Fruit fly (Drosophila melanogaster) whole organism, embryonic: Measurements from ENCODE around the gene CG34309.

Experiments
- Adf1 ChIP-seq: fragments of 200-800 bp; sonication (Bioruptor generic); IDR thresholded peaks from 2 replicates; pipeline ENCODE4 v1.3.6; 2022; ENCODE audit warnings: missing biosample characterization, missing genetic modification characterization
- Bgb ChIP-seq: fragments of 200-800 bp; sonication (Bioruptor generic); IDR thresholded peaks from 2 replicates; pipeline ENCODE4 v1.3.6; 2022; ENCODE audit warnings: missing biosample characterization, missing genetic modification characterization; ENCODE audit not compliant: partially characterized antibody
- CG11085 ChIP-seq: fragments of 200-800 bp; sonication (Bioruptor generic); IDR thresholded peaks from 2 replicates; pipeline ENCODE4 v1.3.6; 2022; ENCODE audit warnings: missing biosample characterization, missing genetic modification characterization
- CG12391 ChIP-seq: fragments of 200-800 bp; sonication (Bioruptor generic); optimal IDR thresholded peaks from 3 replicates; lab custom pipeline; 2018; ENCODE audit warnings: missing biosample characterization, mild to moderate bottlenecking, missing genetic modification characterization, moderate library complexity
- CG12769 ChIP-seq: fragments of 200-800 bp; sonication (Bioruptor generic); optimal IDR thresholded peaks from 2 replicates; lab custom pipeline; 2019; ENCODE audit warnings: missing biosample characterization, mild to moderate bottlenecking, missing genetic modification characterization, moderate library complexity
- CG13424 ChIP-seq: fragments of 200-800 bp; sonication (Bioruptor generic); optimal IDR thresholded peaks from 2 replicates; lab custom pipeline; 2019; ENCODE audit warnings: missing biosample characterization, mild to moderate bottlenecking, missing genetic modification characterization, moderate library complexity
- CG13894 ChIP-seq: fragments of 200-800 bp; sonication (Bioruptor generic); optimal IDR thresholded peaks from 3 replicates; lab custom pipeline; 2018; ENCODE audit warnings: missing biosample characterization, mild to moderate bottlenecking, missing genetic modification characterization, moderate library complexity
- CG1602 ChIP-seq: fragments of 200-800 bp; sonication (Bioruptor generic); optimal IDR thresholded peaks from 3 replicates; lab custom pipeline; 2016; ENCODE audit warnings: missing biosample characterization, missing genetic modification characterization
- CG16815 ChIP-seq: fragments of 200-800 bp; sonication (Bioruptor generic); optimal IDR thresholded peaks from 3 replicates; lab custom pipeline; 2017; ENCODE audit warnings: missing biosample characterization, mild to moderate bottlenecking, missing genetic modification characterization
- CG2120 ChIP-seq: fragments of 200-800 bp; sonication (Bioruptor generic); optimal IDR thresholded peaks from 3 replicates; lab custom pipeline; 2016; ENCODE audit warnings: missing biosample characterization, missing genetic modification characterization
- CG2129 ChIP-seq: fragments of 200-800 bp; sonication (Bioruptor generic); IDR thresholded peaks from 2 replicates; pipeline ENCODE4 v1.3.6; 2022; ENCODE audit warnings: missing biosample characterization, missing genetic modification characterization; ENCODE audit not compliant: partially characterized antibody
- D19A ChIP-seq: fragments of 200-800 bp; optimal IDR thresholded peaks from 3 replicates; lab custom pipeline; 2019; ENCODE audit warnings: missing biosample characterization, mild to moderate bottlenecking, missing genetic modification characterization, moderate library complexity
- Deaf1 ChIP-seq: fragments of 200-800 bp; optimal IDR thresholded peaks from 3 replicates; lab custom pipeline; 2019; ENCODE audit warnings: missing biosample characterization, mild to moderate bottlenecking, missing genetic modification characterization, moderate library complexity
- E2f1 ChIP-seq: fragments of 200-800 bp; sonication (Bioruptor generic); IDR thresholded peaks from 2 replicates; pipeline ENCODE4 v1.3.6; 2022; ENCODE audit warnings: missing biosample characterization, missing genetic modification characterization
- Fer3 ChIP-seq: fragments of 200-800 bp; sonication (Bioruptor generic); optimal IDR thresholded peaks from 2 replicates; lab custom pipeline; 2018; ENCODE audit warnings: missing biosample characterization, mild to moderate bottlenecking, missing genetic modification characterization, moderate library complexity
- GATAe ChIP-seq: fragments of 200-800 bp; sonication (Bioruptor generic); conservative IDR thresholded peaks from 2 replicates; pipeline ENCODE4 v1.3.6; 2022; ENCODE audit warnings: missing biosample characterization, missing genetic modification characterization
- Hand ChIP-seq: fragments of 200-800 bp; sonication (Bioruptor generic); optimal IDR thresholded peaks from 2 replicates; lab custom pipeline; 2017; ENCODE audit warnings: mild to moderate bottlenecking, missing biosample characterization, missing genetic modification reagents, missing genetic modification characterization
- Jarid2 ChIP-seq: fragments of 200-800 bp; sonication (Bioruptor generic); optimal IDR thresholded peaks from 3 replicates; lab custom pipeline; 2017; ENCODE audit warnings: mild to moderate bottlenecking, missing biosample characterization, missing genetic modification reagents, missing genetic modification characterization
- Lpt ChIP-seq: fragments of >200 bp; optimal IDR thresholded peaks from 2 replicates; lab custom pipeline; 2018; ENCODE audit warnings: missing biosample characterization, missing genetic modification characterization
- Oaz ChIP-seq: fragments of 200-800 bp; sonication (Bioruptor generic); IDR thresholded peaks from 2 replicates; pipeline ENCODE4 v1.3.6; 2022; ENCODE audit warnings: missing biosample characterization, missing genetic modification characterization
- Rx ChIP-seq: fragments of 200-800 bp; sonication (Bioruptor generic); IDR thresholded peaks from 2 replicates; pipeline ENCODE4 v1.3.6; 2022; ENCODE audit warnings: missing biosample characterization, missing genetic modification characterization
- Trl ChIP-seq, 3 experiments: fragments of >200 bp in 2 of 3; fragments of 200-800 bp in 1 of 3; sonication (Bioruptor generic) in 1 of 3; optimal IDR thresholded peaks; 2 replicates in 1 of 3; 3 replicates in 2 of 3; lab custom pipeline; 2016 to 2017; ENCODE audit warnings: missing biosample characterization in 1 of 3, missing genetic modification characterization in 1 of 3
- abd-A ChIP-seq: fragments of 200-800 bp; sonication (Bioruptor generic); optimal IDR thresholded peaks from 3 replicates; lab custom pipeline; 2019; ENCODE audit warnings: missing biosample characterization, mild to moderate bottlenecking, missing genetic modification characterization, moderate library complexity
- chinmo ChIP-seq: fragments of 200-800 bp; sonication (Bioruptor generic); IDR thresholded peaks from 4 replicates; pipeline ENCODE4 v1.3.6; 2022; ENCODE audit warnings: missing biosample characterization, missing genetic modification characterization; ENCODE audit not compliant: partially characterized antibody
- da ChIP-seq: fragments of 200-800 bp; sonication (Bioruptor generic); optimal IDR thresholded peaks from 2 replicates; lab custom pipeline; 2016; ENCODE audit warnings: missing biosample characterization, missing genetic modification characterization
- eve ChIP-seq, 2 experiments: fragments of >200 bp; optimal IDR thresholded peaks; 2 replicates each; lab custom pipeline; 2017; ENCODE audit warnings: missing biosample characterization in 2 of 2, missing genetic modification characterization in 2 of 2
- fd64A ChIP-seq: fragments of 200-800 bp; sonication (Bioruptor generic); optimal IDR thresholded peaks from 3 replicates; lab custom pipeline; 2018; ENCODE audit warnings: missing biosample characterization, mild to moderate bottlenecking, missing genetic modification characterization
- inv ChIP-seq: fragments of 200-800 bp; sonication (Bioruptor generic); IDR thresholded peaks from 2 replicates; pipeline ENCODE4 v1.3.6; 2022; ENCODE audit warnings: missing biosample characterization, missing genetic modification characterization; ENCODE audit not compliant: partially characterized antibody
- mld ChIP-seq: fragments of 200-800 bp; sonication (Bioruptor generic); IDR thresholded peaks from 3 replicates; pipeline ENCODE4 v1.3.6; 2022; ENCODE audit warnings: missing biosample characterization, missing genetic modification characterization; ENCODE audit not compliant: partially characterized antibody
- nom ChIP-seq: fragments of 200-800 bp; sonication (Bioruptor generic); optimal IDR thresholded peaks from 2 replicates; lab custom pipeline; 2017; ENCODE audit warnings: missing biosample characterization, missing genetic modification characterization, mild to moderate bottlenecking, moderate library complexity, missing genetic modification reagents
- row ChIP-seq: fragments of 200-800 bp; sonication (Bioruptor generic); IDR thresholded peaks from 3 replicates; pipeline ENCODE4 v1.3.6; 2022; ENCODE audit warnings: missing biosample characterization, missing genetic modification characterization
- scrt ChIP-seq: fragments of 200-800 bp; sonication (Bioruptor generic); optimal IDR thresholded peaks from 2 replicates; lab custom pipeline; 2018; ENCODE audit warnings: missing biosample characterization, mild to moderate bottlenecking, missing genetic modification characterization, moderate library complexity
- sd ChIP-seq: fragments of 200-800 bp; sonication (Bioruptor generic); optimal IDR thresholded peaks from 3 replicates; lab custom pipeline; 2018; ENCODE audit warnings: missing biosample characterization, mild to moderate bottlenecking, missing genetic modification characterization, moderate library complexity
- ssp ChIP-seq: fragments of 200-800 bp; sonication (Bioruptor generic); IDR thresholded peaks from 2 replicates; pipeline ENCODE4 v1.3.6; 2022; ENCODE audit warnings: missing biosample characterization, missing genetic modification characterization
- usp ChIP-seq: fragments of >200 bp; optimal IDR thresholded peaks from 2 replicates; lab custom pipeline; 2017; ENCODE audit warnings: missing biosample characterization, missing genetic modification characterization
- zf30C ChIP-seq: fragments of 200-800 bp; sonication (Bioruptor generic); optimal IDR thresholded peaks from 3 replicates; lab custom pipeline; 2018; ENCODE audit warnings: missing biosample characterization, mild to moderate bottlenecking, missing genetic modification characterization

The CG34309 gene

dm6 chr3R:13334007-13334406, 38.4 kb upstream of the CG34309 start, which contains the start of gene PK2-R2:
Gene PK2-R2 (minus strand): TSS chr3R:13334166.
- TF ChIP-seq CG12769 (tag; lab: Kevin White, UChicago) (peak; percentile 15), sd (no peak), Deaf1 (tag; lab: Kevin White, UChicago) (peak; percentile 90), scrt (peak; percentile 83), abd-A (peak; percentile 23), Jarid2 (GFP tag; lab: Kevin White, UChicago) (peak; percentile 2), CG13894 (tag; lab: Kevin White, UChicago) (peak; percentile 56), E2f1 (GFP tag; lab: Robert Waterston, UW) (no peak), chinmo (0 out of 4 replicates have a peak, but pooled peaks have one; percentile 36), Adf1 (GFP tag; lab: Robert Waterston, UW) (peak; percentile 79), Bgb (0 out of 2 replicates have a peak, but pooled peaks have one; percentile 11), Oaz (no peak)

DNA sequence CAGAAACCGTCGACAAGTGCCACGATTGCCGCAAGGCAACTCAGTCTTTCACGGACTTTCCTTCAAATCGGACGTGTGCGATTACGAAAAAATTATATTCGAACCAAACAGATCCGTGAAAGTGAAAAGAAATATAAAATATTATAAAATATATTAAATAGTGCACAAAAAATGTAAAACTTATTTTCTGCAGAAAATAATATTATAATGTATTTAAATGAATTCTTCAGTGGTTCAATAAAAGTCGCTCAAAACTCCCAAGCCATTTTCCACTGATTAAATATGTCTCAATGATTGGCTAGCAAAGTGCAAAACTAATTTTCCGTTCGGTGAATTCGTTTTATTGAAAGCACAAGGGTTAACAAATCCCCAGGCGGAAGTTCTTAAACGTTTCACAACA, 34.4 kb upstream of the CG34309 start, which contains the start of gene PK2-R1:
TSS of gene PK2-R1 (plus strand) at position 301 of the 400 bp plus-strand sequence.
- no peak for TF ChIP-seq Lpt (GFP tag; lab: Kevin White, UChicago)
- no peak for TF ChIP-seq eve (GFP tag; optimal IDR thresholded peaks at IDR 0.05; lab: Kevin White, UChicago)
- no peak for TF ChIP-seq Rx (GFP tag; lab: Robert Waterston, UW)
- no peak for TF ChIP-seq GATAe (GFP tag; lab: Robert Waterston, UW)
- TF ChIP-seq CG11085 (GFP tag; lab: Robert Waterston, UW) = no peak
- TF ChIP-seq ssp (GFP tag; lab: Robert Waterston, UW) = no peak
- TF ChIP-seq zf30C (GFP tag; lab: Kevin White, UChicago) = no peak
- no peak for TF ChIP-seq CG2120
- TF ChIP-seq CG13424 (tag; lab: Kevin White, UChicago) = no peak
- no peak for TF ChIP-seq mld (GFP tag; lab: Robert Waterston, UW)
- TF ChIP-seq nom (GFP tag; lab: Kevin White, UChicago) = no peak
- no peak for TF ChIP-seq Hand
- TF ChIP-seq D19A (tag; lab: Kevin White, UChicago) = no peak
- TF ChIP-seq row = no peak
- no peak for TF ChIP-seq CG16815 (GFP tag; lab: Kevin White, UChicago)
- TF ChIP-seq CG1602 (GFP tag; lab: Kevin White, UChicago) = no peak
- no peak for TF ChIP-seq usp (GFP tag; lab: Kevin White, UChicago)
- no peak for TF ChIP-seq CG12391 (tag; lab: Kevin White, UChicago)
- TF ChIP-seq Adf1 (GFP tag; lab: Robert Waterston, UW) = no peak

dm6 chr3R:13353373-13353772, 19.1 kb upstream of the CG34309 start, which contains the start of gene mthl12:
Gene mthl12 (plus strand): TSS chr3R:13353673.
- TF ChIP-seq inv (GFP tag; lab: Robert Waterston, UW) (no peak), CG2129 (GFP tag; lab: Robert Waterston, UW) (no peak), fd64A (no peak), da (no peak), Fer3 (tag; lab: Kevin White, UChicago) (no peak), Trl (optimal IDR thresholded peaks at IDR 0.05; lab: Kevin White, UChicago) (no peak), Trl (GFP tag; optimal IDR thresholded peaks at IDR 0.05; lab: Kevin White, UChicago) (no peak)
